Fruit fly (Drosophila melanogaster) whole organism, embryonic: ENCODE results near the gene Sur.

Experiments
- Atf3 ChIP-seq: fragments of 200-800 bp; sonication (Bioruptor generic); optimal IDR thresholded peaks from 3 replicates; lab custom pipeline; 2016; ENCODE audit warnings: missing biosample characterization, missing genetic modification characterization
- Atf6 ChIP-seq: fragments of 200-800 bp; sonication (Bioruptor generic); IDR thresholded peaks from 2 replicates; pipeline ENCODE4 v1.3.6; 2022; ENCODE audit warnings: missing biosample characterization, missing genetic modification characterization
- BEAF-32 ChIP-seq: fragments of 200-800 bp; sonication (Bioruptor generic); optimal IDR thresholded peaks from 3 replicates; lab custom pipeline; 2017; ENCODE audit warnings: missing biosample characterization, missing genetic modification characterization, mild to moderate bottlenecking, moderate library complexity, missing genetic modification reagents
- Bgb ChIP-seq: fragments of 200-800 bp; sonication (Bioruptor generic); IDR thresholded peaks from 2 replicates; pipeline ENCODE4 v1.3.6; 2022; ENCODE audit warnings: missing biosample characterization, missing genetic modification characterization; ENCODE audit not compliant: partially characterized antibody
- CG10321 ChIP-seq: fragments of 200-800 bp; sonication (Bioruptor generic); IDR thresholded peaks from 2 replicates; pipeline ENCODE4 v1.3.6; 2022; ENCODE audit warnings: missing biosample characterization, missing genetic modification characterization
- CG10543 ChIP-seq: fragments of 200-800 bp; sonication (Bioruptor generic); optimal IDR thresholded peaks from 3 replicates; lab custom pipeline; 2017; ENCODE audit warnings: missing biosample characterization, mild to moderate bottlenecking, missing genetic modification characterization, moderate library complexity
- CG10654 ChIP-seq: fragments of 200-800 bp; sonication (Bioruptor generic); optimal IDR thresholded peaks from 2 replicates; lab custom pipeline; 2016; ENCODE audit warnings: missing biosample characterization, missing genetic modification characterization
- CG11093 ChIP-seq: fragments of 200-800 bp; sonication (Bioruptor generic); IDR thresholded peaks from 3 replicates; pipeline ENCODE4 v1.3.6; 2022; ENCODE audit warnings: missing biosample characterization, missing genetic modification characterization
- CG11696 ChIP-seq: fragments of 200-800 bp; sonication (Bioruptor generic); IDR thresholded peaks from 2 replicates; pipeline ENCODE4 v1.3.6; 2022; ENCODE audit warnings: missing biosample characterization, missing genetic modification characterization
- CG12104 ChIP-seq: fragments of 200-800 bp; sonication (Bioruptor generic); optimal IDR thresholded peaks from 3 replicates; lab custom pipeline; 2016; ENCODE audit warnings: missing biosample characterization, missing genetic modification characterization
- CG12769 ChIP-seq: fragments of 200-800 bp; sonication (Bioruptor generic); optimal IDR thresholded peaks from 2 replicates; lab custom pipeline; 2019; ENCODE audit warnings: missing biosample characterization, mild to moderate bottlenecking, missing genetic modification characterization, moderate library complexity
- CG14710 ChIP-seq: fragments of 200-800 bp; sonication (Bioruptor generic); optimal IDR thresholded peaks from 3 replicates; lab custom pipeline; 2019; ENCODE audit warnings: missing biosample characterization, mild to moderate bottlenecking, missing genetic modification characterization, moderate library complexity
- CG14860 ChIP-seq: fragments of 200-800 bp; sonication (Bioruptor generic); IDR thresholded peaks from 3 replicates; pipeline ENCODE4 v1.3.6; 2022; ENCODE audit warnings: missing biosample characterization, missing genetic modification characterization; ENCODE audit not compliant: partially characterized antibody
- CG15514 ChIP-seq: fragments of 200-800 bp; sonication (Bioruptor generic); optimal IDR thresholded peaks from 3 replicates; lab custom pipeline; 2017; ENCODE audit warnings: missing biosample characterization, missing genetic modification characterization, mild to moderate bottlenecking, moderate library complexity, missing genetic modification reagents
- CG15696 ChIP-seq: fragments of 200-800 bp; sonication (Bioruptor generic); optimal IDR thresholded peaks from 2 replicates; lab custom pipeline; 2019; ENCODE audit warnings: missing biosample characterization, mild to moderate bottlenecking, missing genetic modification characterization, moderate library complexity
- CG31388 ChIP-seq: fragments of 200-800 bp; sonication (Bioruptor generic); optimal IDR thresholded peaks from 2 replicates; lab custom pipeline; 2016; ENCODE audit warnings: missing biosample characterization, missing genetic modification characterization
- CG34422 ChIP-seq: fragments of 200-800 bp; sonication (Bioruptor generic); IDR thresholded peaks from 3 replicates; pipeline ENCODE4 v1.3.6; 2022; ENCODE audit warnings: missing biosample characterization, missing genetic modification characterization
- CG3726 ChIP-seq: fragments of 200-800 bp; sonication (Bioruptor generic); IDR thresholded peaks from 3 replicates; pipeline ENCODE4, ENCODE4 v1.3.6; 2022; ENCODE audit warnings: missing biosample characterization, missing genetic modification characterization
- CG4360 ChIP-seq: fragments of 200-800 bp; sonication (Bioruptor generic); IDR thresholded peaks from 2 replicates; pipeline ENCODE4 v1.3.6; 2022; ENCODE audit warnings: missing biosample characterization, missing genetic modification characterization
- CG4617 ChIP-seq: fragments of 200-800 bp; sonication (Bioruptor generic); optimal IDR thresholded peaks from 3 replicates; lab custom pipeline; 2016; ENCODE audit warnings: missing biosample characterization, missing genetic modification characterization, borderline replicate concordance
- CG7928 ChIP-seq: fragments of 200-800 bp; sonication (Bioruptor generic); optimal IDR thresholded peaks from 2 replicates; lab custom pipeline; 2017; ENCODE audit warnings: missing biosample characterization, mild to moderate bottlenecking, missing genetic modification characterization
- CG8359 ChIP-seq: fragments of 200-800 bp; sonication (Bioruptor generic); optimal IDR thresholded peaks from 2 replicates; lab custom pipeline; 2017; ENCODE audit warnings: missing biosample characterization, mild to moderate bottlenecking, missing genetic modification characterization, borderline replicate concordance
- CG8388 ChIP-seq: fragments of 200-800 bp; sonication (Bioruptor generic); optimal IDR thresholded peaks from 2 replicates; lab custom pipeline; 2019; ENCODE audit warnings: missing biosample characterization, mild to moderate bottlenecking, missing genetic modification characterization, moderate library complexity
- CG9609 ChIP-seq: fragments of 200-800 bp; sonication (Bioruptor generic); optimal IDR thresholded peaks from 3 replicates; lab custom pipeline; 2016; ENCODE audit warnings: missing biosample characterization, missing genetic modification characterization
- Deaf1 ChIP-seq: fragments of 200-800 bp; optimal IDR thresholded peaks from 3 replicates; lab custom pipeline; 2019; ENCODE audit warnings: missing biosample characterization, mild to moderate bottlenecking, missing genetic modification characterization, moderate library complexity
- Ets65A ChIP-seq: fragments of 200-800 bp; sonication (Bioruptor generic); peaks from one replicate; lab custom pipeline; 2016; ENCODE audit warnings: missing biosample characterization, missing genetic modification characterization
- Jarid2 ChIP-seq: fragments of 200-800 bp; sonication (Bioruptor generic); optimal IDR thresholded peaks from 3 replicates; lab custom pipeline; 2017; ENCODE audit warnings: mild to moderate bottlenecking, missing biosample characterization, missing genetic modification reagents, missing genetic modification characterization
- MBD-R2 ChIP-seq: fragments of 200-800 bp; sonication (Bioruptor generic); IDR thresholded peaks from 2 replicates; pipeline ENCODE4 v1.3.6; 2022; ENCODE audit warnings: missing biosample characterization, missing genetic modification characterization
- MTF-1 ChIP-seq: fragments of 200-800 bp; sonication (Bioruptor generic); optimal IDR thresholded peaks from 2 replicates; lab custom pipeline; 2018; ENCODE audit warnings: missing biosample characterization, mild to moderate bottlenecking, missing genetic modification characterization, borderline replicate concordance
- Poxn ChIP-seq: fragments of 200-800 bp; sonication (Bioruptor generic); IDR thresholded peaks from 2 replicates; pipeline ENCODE4 v1.3.6; 2022; ENCODE audit warnings: missing biosample characterization, missing genetic modification characterization
- Rfx ChIP-seq: fragments of 200-800 bp; sonication (Bioruptor generic); IDR thresholded peaks from 2 replicates; pipeline ENCODE4 v1.3.6; 2022; ENCODE audit warnings: missing biosample characterization, missing genetic modification characterization
- Scr ChIP-seq: fragments of 200-800 bp; sonication (Bioruptor generic); IDR thresholded peaks from 2 replicates; pipeline ENCODE4 v1.3.6; 2022; ENCODE audit warnings: missing biosample characterization, missing genetic modification characterization; ENCODE audit not compliant: partially characterized antibody
- Tbp ChIP-seq: fragments of >200 bp; optimal IDR thresholded peaks from 2 replicates; lab custom pipeline; 2018; ENCODE audit warnings: missing biosample characterization, missing genetic modification characterization
- Usf ChIP-seq: fragments of 200-800 bp; sonication (Bioruptor generic); optimal IDR thresholded peaks from 2 replicates; lab custom pipeline; 2017; ENCODE audit warnings: missing genotype, missing biosample characterization, missing genetic modification characterization
- amos ChIP-seq: fragments of 200-800 bp; sonication (Bioruptor generic); IDR thresholded peaks from 2 replicates; pipeline ENCODE4 v1.3.6; 2022; ENCODE audit warnings: missing biosample characterization, missing genetic modification characterization; ENCODE audit not compliant: partially characterized antibody
- ara ChIP-seq: fragments of 200-800 bp; sonication (Bioruptor generic); IDR thresholded peaks from 2 replicates; pipeline ENCODE4 v1.3.6; 2022; ENCODE audit warnings: missing biosample characterization, missing genetic modification characterization
- ash1 ChIP-seq: fragments of 200-800 bp; sonication (Bioruptor generic); optimal IDR thresholded peaks from 2 replicates; lab custom pipeline; 2018; ENCODE audit warnings: missing biosample characterization, mild to moderate bottlenecking, missing genetic modification characterization
- ato ChIP-seq: fragments of 200-800 bp; sonication (Bioruptor generic); IDR thresholded peaks from 2 replicates; pipeline ENCODE4 v1.3.6; 2022; ENCODE audit warnings: missing biosample characterization, missing genetic modification characterization; ENCODE audit not compliant: partially characterized antibody
- bbx ChIP-seq: fragments of 200-800 bp; sonication (Bioruptor generic); IDR thresholded peaks from 2 replicates; pipeline ENCODE4 v1.3.6; 2022; ENCODE audit warnings: missing biosample characterization, missing genetic modification characterization; ENCODE audit not compliant: partially characterized antibody
- ci ChIP-seq: fragments of 200-800 bp; sonication (Bioruptor generic); IDR thresholded peaks from 3 replicates; pipeline ENCODE4 v1.3.6; 2022; ENCODE audit warnings: missing biosample characterization, missing genetic modification characterization
- cwo ChIP-seq: fragments of 200-800 bp; sonication (Bioruptor generic); optimal IDR thresholded peaks from 3 replicates; lab custom pipeline; 2017; ENCODE audit warnings: missing biosample characterization, missing genetic modification characterization, mild to moderate bottlenecking, moderate library complexity, missing genetic modification reagents
- fd64A ChIP-seq: fragments of 200-800 bp; sonication (Bioruptor generic); optimal IDR thresholded peaks from 3 replicates; lab custom pipeline; 2018; ENCODE audit warnings: missing biosample characterization, mild to moderate bottlenecking, missing genetic modification characterization
- gce ChIP-seq: fragments of 200-800 bp; sonication (Bioruptor generic); IDR thresholded peaks from 3 replicates; pipeline ENCODE4 v1.3.6; 2022; ENCODE audit warnings: missing biosample characterization, missing genetic modification characterization
- knrl ChIP-seq: fragments of 200-800 bp; sonication (Bioruptor generic); IDR thresholded peaks from 3 replicates; pipeline ENCODE4 v1.3.6; 2022; ENCODE audit warnings: missing biosample characterization, missing genetic modification characterization; ENCODE audit not compliant: partially characterized antibody
- pan ChIP-seq, 4 experiments: fragments of >200 bp in 3 of 4; fragments of 200-800 bp in 1 of 4; sonication (Bioruptor generic) in 1 of 4; optimal IDR thresholded peaks in 3 of 4; IDR thresholded peaks in 1 of 4; 2 replicates each; pipeline versions ENCODE4 v1.3.6 to Lab custom; 2017 to 2022; ENCODE audit warnings: missing biosample characterization in 2 of 4, missing genetic modification characterization in 2 of 4, mixed read lengths in 1 of 4
- sd ChIP-seq: fragments of 200-800 bp; sonication (Bioruptor generic); optimal IDR thresholded peaks from 3 replicates; lab custom pipeline; 2018; ENCODE audit warnings: missing biosample characterization, mild to moderate bottlenecking, missing genetic modification characterization, moderate library complexity
- seq ChIP-seq: fragments of 200-800 bp; sonication (Bioruptor generic); IDR thresholded peaks from 2 replicates; pipeline ENCODE4 v1.3.6; 2022; ENCODE audit warnings: missing biosample characterization, missing genetic modification characterization
- tin ChIP-seq: fragments of 200-800 bp; sonication (Bioruptor generic); optimal IDR thresholded peaks from 3 replicates; lab custom pipeline; 2016; ENCODE audit warnings: missing biosample characterization, missing genetic modification characterization
- ttk ChIP-seq: fragments of 200-800 bp; sonication (Bioruptor generic); IDR thresholded peaks from 2 replicates; pipeline ENCODE4 v2.1.2; 2022; ENCODE audit warnings: missing biosample characterization, missing genetic modification characterization
- zfh1 ChIP-seq: fragments of 200-800 bp; sonication (Bioruptor generic); IDR thresholded peaks from 3 replicates; pipeline ENCODE4 v1.3.6; 2022; ENCODE audit warnings: missing biosample characterization, missing genetic modification characterization

The Sur gene

DNA sequence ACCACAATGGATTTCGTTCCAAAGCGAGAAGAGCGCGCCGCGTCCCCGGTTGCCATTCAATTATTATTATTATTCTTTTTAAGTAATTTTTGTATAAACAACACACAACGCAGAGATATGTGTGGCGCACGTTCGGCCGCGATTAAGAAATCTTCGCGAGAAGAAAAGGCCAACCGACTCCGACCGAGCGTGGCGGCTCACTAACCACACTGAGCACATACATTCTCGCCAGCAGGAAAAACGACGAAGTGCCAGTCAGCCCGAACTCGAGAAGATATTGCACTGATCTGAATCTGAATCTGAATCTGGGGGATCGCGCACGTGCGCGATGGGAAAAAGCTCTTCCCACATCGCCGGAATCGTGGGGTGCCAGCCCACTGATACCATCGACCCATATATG lies at the start of gene Sur:
Gene Sur (minus strand): TSS at position 207 of the 400 bp plus-strand sequence.
- no peak for TF ChIP-seq CG31388
- peak; percentile 30; the same call in 1 of the 2 replicates for TF ChIP-seq amos (GFP tag; lab: Robert Waterston, UW)
- no peak for TF ChIP-seq tin (GFP tag; lab: Kevin White, UChicago)
- TF ChIP-seq Atf3, result no peak
- TF ChIP-seq ato, result peak; percentile 30; the same call in 1 of the 2 replicates
- TF ChIP-seq CG14860 (GFP tag; lab: Robert Waterston, UW), result no peak
- no peak for TF ChIP-seq bbx (GFP tag; lab: Robert Waterston, UW)
- peak; percentile 6 for TF ChIP-seq CG15514
- no peak for TF ChIP-seq Ets65A (GFP tag; lab: Kevin White, UChicago)
- no peak for TF ChIP-seq CG10654 (GFP tag; lab: Kevin White, UChicago)
- TF ChIP-seq CG12769 (tag; lab: Kevin White, UChicago), result peak; percentile 46
- no peak for TF ChIP-seq fd64A
- TF ChIP-seq MBD-R2 (GFP tag; lab: Robert Waterston, UW), result peak; percentile 27; the same call in 1 of the 2 replicates
- 0 out of 2 replicates have a peak, but pooled peaks have one; percentile 9 for TF ChIP-seq Rfx (GFP tag; lab: Robert Waterston, UW)
- TF ChIP-seq gce, result no peak
- TF ChIP-seq CG34422 (GFP tag; lab: Robert Waterston, UW), result peak; percentile 50; the same call in 1 of the 3 replicates
- no peak for TF ChIP-seq ttk (GFP tag; lab: Robert Waterston, UW)
- TF ChIP-seq BEAF-32 (GFP tag; lab: Kevin White, UChicago), result no peak
- TF ChIP-seq CG8388 (GFP tag; lab: Kevin White, UChicago), result no peak
- TF ChIP-seq Deaf1 (tag; lab: Kevin White, UChicago), result peak; percentile 87
- TF ChIP-seq Poxn, result no peak
- TF ChIP-seq Scr (GFP tag; lab: Robert Waterston, UW), result 0 out of 2 replicates have a peak, but pooled peaks have one; percentile 18
- peak; percentile 60 for TF ChIP-seq Jarid2 (GFP tag; lab: Kevin White, UChicago)
- peak; percentile 55; the same call in 1 of the 3 replicates for TF ChIP-seq ci (GFP tag; lab: Robert Waterston, UW)
- no peak for TF ChIP-seq sd
- peak; percentile 81 for TF ChIP-seq cwo
- TF ChIP-seq CG4360 (GFP tag; lab: Robert Waterston, UW), result 0 out of 2 replicates have a peak, but pooled peaks have one; percentile 17
- peak; percentile 37; the same call in 1 of the 2 replicates for TF ChIP-seq Bgb (GFP tag; lab: Robert Waterston, UW)
- no peak for TF ChIP-seq CG4617 (GFP tag; lab: Kevin White, UChicago)
- 0 out of 2 replicates have a peak, but pooled peaks have one; percentile 10 for TF ChIP-seq Atf6 (GFP tag; lab: Robert Waterston, UW)
- peak; percentile 58 for TF ChIP-seq CG10543 (GFP tag; lab: Kevin White, UChicago)
- no peak for TF ChIP-seq Usf (GFP tag; lab: Kevin White, UChicago)
- TF ChIP-seq, all 482 proteins: peak for 16

DNA sequence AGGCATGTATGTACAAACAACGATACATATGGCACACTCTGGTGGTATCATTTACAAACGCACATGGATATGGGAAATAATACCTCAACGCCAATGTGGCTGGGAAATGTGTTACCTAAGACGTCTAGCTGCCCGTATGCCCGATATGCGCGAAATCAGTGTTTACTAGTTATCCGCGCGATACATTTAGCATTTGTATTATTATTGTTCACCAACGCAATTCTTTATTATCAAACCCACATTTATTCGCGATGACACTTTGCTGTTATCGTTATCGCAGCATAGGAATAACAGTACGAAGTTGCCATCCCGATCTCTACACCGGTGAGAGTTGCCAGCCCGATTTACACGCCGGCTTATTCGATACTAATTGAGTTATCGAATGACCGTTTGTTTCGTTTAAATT lies 47.9 kb upstream of the Sur start, which contains the start of gene chico:
Gene chico (minus strand): TSS at position 294 of the 406 bp plus-strand sequence.
- TF ChIP-seq CG15696 (tag; lab: Kevin White, UChicago), result no peak
- TF ChIP-seq ara (GFP tag; lab: Robert Waterston, UW), result no peak
- no peak for TF ChIP-seq CG3726
- no peak for TF ChIP-seq CG10321 (GFP tag; lab: Robert Waterston, UW)
- no peak for TF ChIP-seq MTF-1 (GFP tag; lab: Kevin White, UChicago)
- no peak for TF ChIP-seq pan (optimal IDR thresholded peaks at IDR 0.05; lab: Kevin White, UChicago)
- no peak for TF ChIP-seq pan (GFP tag; optimal IDR thresholded peaks at IDR 0.05 in 1 of 2, IDR thresholded peaks at IDR 0.05 in 1 of 2)
- no peak for TF ChIP-seq CG11696 (GFP tag; lab: Robert Waterston, UW)
- no peak for TF ChIP-seq ash1 (GFP tag; lab: Kevin White, UChicago)
- TF ChIP-seq CG9609 (GFP tag; lab: Kevin White, UChicago), result no peak
- TF ChIP-seq Tbp (GFP tag; lab: Kevin White, UChicago), result no peak
- no peak; the same call in 2 of the 3 replicates for TF ChIP-seq knrl (GFP tag; lab: Robert Waterston, UW)
- no peak for TF ChIP-seq CG10543 (GFP tag; lab: Kevin White, UChicago)
- TF ChIP-seq CG12104 (GFP tag; lab: Kevin White, UChicago), result no peak
- TF ChIP-seq CG11093 (GFP tag; lab: Robert Waterston, UW), result no peak
- no peak for TF ChIP-seq zfh1 (GFP tag; lab: Robert Waterston, UW)
- no peak for TF ChIP-seq seq (GFP tag; lab: Robert Waterston, UW)
- no peak for TF ChIP-seq CG8359 (GFP tag; lab: Kevin White, UChicago)
- TF ChIP-seq CG14710 (tag; lab: Kevin White, UChicago), result peak; percentile 67
- no peak for TF ChIP-seq CG7928 (GFP tag; lab: Kevin White, UChicago)
